Worm (Caenorhabditis elegans) whole organism, midembryonic: ENCODE results near the gene cul-6.

Experiments used
- cog-1 ChIP-seq: sonication (generic microtip); optimal IDR thresholded peaks from 2 replicates; lab custom pipeline; 2016; ENCODE audit warnings: missing genetic modification characterization, missing compliant biosample characterization
- ref-1 ChIP-seq: fragments of 200-800 bp; sonication (Bioruptor generic); conservative IDR thresholded peaks from 2 replicates; pipeline ENCODE4 v1.3.6; 2022; ENCODE audit warnings: missing genetic modification reagents, missing genetic modification characterization, missing compliant biosample characterization
- ztf-23 ChIP-seq: fragments of 200-800 bp; sonication (Bioruptor generic); IDR thresholded peaks from 2 replicates; pipeline ENCODE4 v1.3.6; 2022; ENCODE audit warnings: missing genetic modification reagents, missing genetic modification characterization, missing compliant biosample characterization
- ztf-29 ChIP-seq: fragments of 200-800 bp; sonication (Bioruptor generic); IDR thresholded peaks from 2 replicates; pipeline ENCODE4 v1.3.6; 2022; ENCODE audit warnings: missing genetic modification reagents, missing genetic modification characterization, missing compliant biosample characterization

ce11 chrIV:12570546-12570945, 19.7 kb downstream of the cul-6 start:
- TF ChIP-seq ref-1 (GFP tag; lab: Robert Waterston, UW) = no peak
- TF ChIP-seq ztf-29 = no peak
- no peak for TF ChIP-seq ztf-23 (GFP tag; lab: Robert Waterston, UW)
- no peak for TF ChIP-seq cog-1 (tag; lab: Kevin White, UChicago)
